Fruit fly (Drosophila melanogaster) whole organism, embryonic: Measurements from ENCODE around the gene AlkB.

Experiments used
- CG10267 ChIP-seq: fragments of 200-800 bp; sonication (Bioruptor generic); optimal IDR thresholded peaks from 2 replicates; lab custom pipeline; 2018; ENCODE audit warnings: missing biosample characterization, mild to moderate bottlenecking, missing genetic modification characterization, moderate library complexity
- CG11398 ChIP-seq: fragments of 200-800 bp; sonication (Bioruptor generic); optimal IDR thresholded peaks from 2 replicates; lab custom pipeline; 2016; ENCODE audit warnings: missing biosample characterization, missing genetic modification characterization
- CG12659 ChIP-seq: fragments of 200-800 bp; sonication (Bioruptor generic); optimal IDR thresholded peaks from 3 replicates; lab custom pipeline; 2017; ENCODE audit warnings: mild to moderate bottlenecking, missing biosample characterization, missing genetic modification reagents, missing genetic modification characterization
- CG13287 ChIP-seq: fragments of 200-800 bp; sonication (Bioruptor generic); IDR thresholded peaks from 2 replicates; pipeline ENCODE4 v1.3.6; 2022; ENCODE audit warnings: missing biosample characterization, missing genetic modification characterization; ENCODE audit not compliant: partially characterized antibody
- CG14667 ChIP-seq: fragments of 200-800 bp; sonication (Bioruptor generic); IDR thresholded peaks from 2 replicates; pipeline ENCODE4 v1.3.6; 2022; ENCODE audit warnings: missing biosample characterization, missing genetic modification characterization
- CG14860 ChIP-seq: fragments of 200-800 bp; sonication (Bioruptor generic); IDR thresholded peaks from 3 replicates; pipeline ENCODE4 v1.3.6; 2022; ENCODE audit warnings: missing biosample characterization, missing genetic modification characterization; ENCODE audit not compliant: partially characterized antibody
- CG1603 ChIP-seq: fragments of 200-800 bp; sonication (Bioruptor generic); optimal IDR thresholded peaks from 2 replicates; lab custom pipeline; 2019; ENCODE audit warnings: missing biosample characterization, mild to moderate bottlenecking, missing genetic modification characterization, moderate library complexity
- CG16813 ChIP-seq: fragments of 200-800 bp; sonication (Bioruptor generic); IDR thresholded peaks from 3 replicates; pipeline ENCODE4 v1.3.6; 2022; ENCODE audit warnings: missing biosample characterization, missing genetic modification characterization; ENCODE audit not compliant: partially characterized antibody
- CG17186 ChIP-seq: fragments of 200-800 bp; sonication (Bioruptor generic); optimal IDR thresholded peaks from 3 replicates; lab custom pipeline; 2017; ENCODE audit warnings: missing biosample characterization, missing genetic modification reagents, missing genetic modification characterization
- CG2116 ChIP-seq: fragments of 200-800 bp; sonication (Bioruptor generic); optimal IDR thresholded peaks from 3 replicates; lab custom pipeline; 2018; ENCODE audit warnings: missing biosample characterization, mild to moderate bottlenecking, missing genetic modification characterization
- CG2129 ChIP-seq: fragments of 200-800 bp; sonication (Bioruptor generic); IDR thresholded peaks from 2 replicates; pipeline ENCODE4 v1.3.6; 2022; ENCODE audit warnings: missing biosample characterization, missing genetic modification characterization; ENCODE audit not compliant: partially characterized antibody
- CG2678 ChIP-seq: fragments of 200-800 bp; sonication (Bioruptor generic); optimal IDR thresholded peaks from 3 replicates; lab custom pipeline; 2019; ENCODE audit warnings: missing biosample characterization, mild to moderate bottlenecking, missing genetic modification characterization, moderate library complexity
- CG30020 ChIP-seq: fragments of 200-800 bp; optimal IDR thresholded peaks from 2 replicates; lab custom pipeline; 2019; ENCODE audit warnings: missing biosample characterization, mild to moderate bottlenecking, missing genetic modification characterization, moderate library complexity
- CG34224 ChIP-seq: fragments of 200-800 bp; sonication (Bioruptor generic); IDR thresholded peaks from 3 replicates; pipeline ENCODE4 v1.3.6; 2022; ENCODE audit warnings: missing biosample characterization, missing genetic modification characterization; ENCODE audit not compliant: partially characterized antibody
- CG42726 ChIP-seq: fragments of 200-800 bp; sonication (Bioruptor generic); IDR thresholded peaks from 2 replicates; pipeline ENCODE4 v1.3.6; 2022; ENCODE audit warnings: missing biosample characterization, missing genetic modification characterization; ENCODE audit not compliant: partially characterized antibody
- CG4424 ChIP-seq: fragments of 200-800 bp; sonication (Bioruptor generic); optimal IDR thresholded peaks from 3 replicates; lab custom pipeline; 2016; ENCODE audit warnings: missing biosample characterization, missing genetic modification characterization
- CG6791 ChIP-seq: fragments of 200-800 bp; sonication (Bioruptor generic); IDR thresholded peaks from 3 replicates; pipeline ENCODE4 v1.3.6; 2022; ENCODE audit warnings: missing biosample characterization, missing genetic modification characterization; ENCODE audit not compliant: partially characterized antibody
- CG8924 ChIP-seq: fragments of 200-800 bp; optimal IDR thresholded peaks from 3 replicates; lab custom pipeline; 2019; ENCODE audit warnings: missing biosample characterization, mild to moderate bottlenecking, missing genetic modification characterization, moderate library complexity
- CG9437 ChIP-seq: fragments of 200-800 bp; sonication (Bioruptor generic); optimal IDR thresholded peaks from 2 replicates; lab custom pipeline; 2018; ENCODE audit warnings: missing biosample characterization, mild to moderate bottlenecking, missing genetic modification characterization
- D19B ChIP-seq: fragments of 200-800 bp; sonication (Bioruptor generic); optimal IDR thresholded peaks from 2 replicates; lab custom pipeline; 2017; ENCODE audit warnings: missing biosample characterization, mild to moderate bottlenecking, missing genetic modification characterization
- Doc3 ChIP-seq: fragments of 200-800 bp; sonication (Bioruptor generic); IDR thresholded peaks from 3 replicates; pipeline ENCODE4 v1.3.6; 2022; ENCODE audit warnings: missing biosample characterization, missing genetic modification characterization; ENCODE audit not compliant: partially characterized antibody
- Dp ChIP-seq: fragments of 200-800 bp; sonication (Bioruptor generic); optimal IDR thresholded peaks from 2 replicates; lab custom pipeline; 2018; ENCODE audit warnings: missing biosample characterization, mild to moderate bottlenecking, missing genetic modification characterization, moderate library complexity
- E2f1 ChIP-seq: fragments of 200-800 bp; sonication (Bioruptor generic); IDR thresholded peaks from 2 replicates; pipeline ENCODE4 v1.3.6; 2022; ENCODE audit warnings: missing biosample characterization, missing genetic modification characterization
- Ets97D ChIP-seq: fragments of 200-800 bp; sonication (Bioruptor generic); optimal IDR thresholded peaks from 3 replicates; lab custom pipeline; 2016; ENCODE audit warnings: missing biosample characterization, missing genetic modification characterization
- MBD-R2 ChIP-seq: fragments of 200-800 bp; sonication (Bioruptor generic); IDR thresholded peaks from 2 replicates; pipeline ENCODE4 v1.3.6; 2022; ENCODE audit warnings: missing biosample characterization, missing genetic modification characterization
- MESR4 ChIP-seq: fragments of 200-800 bp; sonication (Bioruptor generic); optimal IDR thresholded peaks from 2 replicates; lab custom pipeline; 2018; ENCODE audit warnings: missing biosample characterization, mild to moderate bottlenecking, missing genetic modification characterization, moderate library complexity
- Rfx ChIP-seq: fragments of 200-800 bp; sonication (Bioruptor generic); IDR thresholded peaks from 2 replicates; pipeline ENCODE4 v1.3.6; 2022; ENCODE audit warnings: missing biosample characterization, missing genetic modification characterization
- amos ChIP-seq: fragments of 200-800 bp; sonication (Bioruptor generic); IDR thresholded peaks from 2 replicates; pipeline ENCODE4 v1.3.6; 2022; ENCODE audit warnings: missing biosample characterization, missing genetic modification characterization; ENCODE audit not compliant: partially characterized antibody
- chinmo ChIP-seq: fragments of 200-800 bp; sonication (Bioruptor generic); IDR thresholded peaks from 4 replicates; pipeline ENCODE4 v1.3.6; 2022; ENCODE audit warnings: missing biosample characterization, missing genetic modification characterization; ENCODE audit not compliant: partially characterized antibody
- crol ChIP-seq: fragments of 200-800 bp; sonication (Bioruptor generic); IDR thresholded peaks from 2 replicates; pipeline ENCODE4 v1.3.6; 2022; ENCODE audit warnings: missing biosample characterization, missing genetic modification characterization
- dmrt99B ChIP-seq: fragments of 200-800 bp; sonication (Bioruptor generic); optimal IDR thresholded peaks from 2 replicates; lab custom pipeline; 2018; ENCODE audit warnings: missing biosample characterization, mild to moderate bottlenecking, missing genetic modification characterization, moderate library complexity
- exex ChIP-seq: fragments of 200-800 bp; sonication (Bioruptor generic); optimal IDR thresholded peaks from 4 replicates; lab custom pipeline; 2018; ENCODE audit warnings: missing biosample characterization, mild to moderate bottlenecking, missing genetic modification characterization, moderate library complexity
- grau ChIP-seq: fragments of 200-800 bp; optimal IDR thresholded peaks from 3 replicates; lab custom pipeline; 2019; ENCODE audit warnings: missing biosample characterization, mild to moderate bottlenecking, missing genetic modification characterization, moderate library complexity
- hbn ChIP-seq: fragments of 200-800 bp; sonication (Bioruptor generic); IDR thresholded peaks from 2 replicates; pipeline ENCODE4 v1.3.6; 2022; ENCODE audit warnings: missing biosample characterization, missing genetic modification characterization; ENCODE audit not compliant: partially characterized antibody
- insv ChIP-seq, 2 experiments: fragments of 200-800 bp; sonication (Bioruptor generic); optimal IDR thresholded peaks; 3 replicates each; lab custom pipeline; 2016 to 2018; ENCODE audit warnings: missing biosample characterization in 2 of 2, missing genetic modification characterization in 2 of 2
- kah ChIP-seq: fragments of 200-800 bp; sonication (Bioruptor generic); optimal IDR thresholded peaks from 2 replicates; lab custom pipeline; 2018; ENCODE audit warnings: missing biosample characterization, mild to moderate bottlenecking, missing genetic modification characterization
- pzg ChIP-seq: fragments of 200-800 bp; sonication (Bioruptor generic); optimal IDR thresholded peaks from 3 replicates; lab custom pipeline; 2018; ENCODE audit warnings: missing biosample characterization, mild to moderate bottlenecking, missing genetic modification characterization, moderate library complexity
- row ChIP-seq: fragments of 200-800 bp; sonication (Bioruptor generic); IDR thresholded peaks from 3 replicates; pipeline ENCODE4 v1.3.6; 2022; ENCODE audit warnings: missing biosample characterization, missing genetic modification characterization
- salm ChIP-seq: fragments of 200-800 bp; sonication (Bioruptor generic); optimal IDR thresholded peaks from 2 replicates; lab custom pipeline; 2018; ENCODE audit warnings: missing biosample characterization, mild to moderate bottlenecking, missing genetic modification characterization
- sd ChIP-seq: fragments of 200-800 bp; sonication (Bioruptor generic); optimal IDR thresholded peaks from 3 replicates; lab custom pipeline; 2018; ENCODE audit warnings: missing biosample characterization, mild to moderate bottlenecking, missing genetic modification characterization, moderate library complexity
- sens ChIP-seq: fragments of 200-800 bp; sonication (Bioruptor generic); peaks from one replicate; lab custom pipeline; 2016; ENCODE audit warnings: missing biosample characterization, missing genetic modification characterization
- slou ChIP-seq: fragments of 200-800 bp; sonication (Bioruptor generic); optimal IDR thresholded peaks from 3 replicates; lab custom pipeline; 2016; ENCODE audit warnings: missing biosample characterization, missing genetic modification characterization
- ssp ChIP-seq: fragments of 200-800 bp; sonication (Bioruptor generic); IDR thresholded peaks from 2 replicates; pipeline ENCODE4 v1.3.6; 2022; ENCODE audit warnings: missing biosample characterization, missing genetic modification characterization
- tna ChIP-seq: fragments of 200-800 bp; sonication (Bioruptor generic); IDR thresholded peaks from 2 replicates; pipeline ENCODE4 v1.3.6; 2022; ENCODE audit warnings: missing biosample characterization, missing genetic modification characterization; ENCODE audit not compliant: partially characterized antibody
- unc-4 ChIP-seq: fragments of 200-800 bp; sonication (Bioruptor generic); IDR thresholded peaks from 2 replicates; pipeline ENCODE4 v1.3.6; 2022; ENCODE audit warnings: missing biosample characterization, missing genetic modification characterization; ENCODE audit not compliant: partially characterized antibody
- vnd ChIP-seq: fragments of 200-800 bp; sonication (Bioruptor generic); IDR thresholded peaks from 3 replicates; pipeline ENCODE4 v1.3.6; 2022; ENCODE audit warnings: missing biosample characterization, missing genetic modification characterization; ENCODE audit not compliant: partially characterized antibody
- vvl ChIP-seq: fragments of 200-800 bp; sonication (Bioruptor generic); IDR thresholded peaks from 2 replicates; pipeline ENCODE4 v1.3.6; 2022; ENCODE audit warnings: missing biosample characterization, missing genetic modification characterization
- zen2 ChIP-seq: fragments of 200-800 bp; sonication (Bioruptor generic); IDR thresholded peaks from 3 replicates; pipeline ENCODE4 v1.3.6; 2022; ENCODE audit warnings: missing biosample characterization, missing genetic modification characterization; ENCODE audit not compliant: partially characterized antibody
- zfh2 ChIP-seq: fragments of 200-800 bp; sonication (Bioruptor generic); optimal IDR thresholded peaks from 2 replicates; lab custom pipeline; 2016; ENCODE audit warnings: missing biosample characterization, missing genetic modification characterization

Gene AlkB

dm6 chrX:15835393-15835792 is 23.9 kb downstream of the AlkB start, which contains the start of gene Chc (continued):
- peak; percentile 98 for TF ChIP-seq chinmo (GFP tag; lab: Robert Waterston, UW)
- peak; percentile 69 for TF ChIP-seq sd
- 0 out of 2 replicates have a peak, but pooled peaks have one; percentile 31 for TF ChIP-seq vvl (GFP tag; lab: Robert Waterston, UW)
- peak; percentile 96 for TF ChIP-seq CG13287 (GFP tag; lab: Robert Waterston, UW)
- TF ChIP-seq CG1603 (tag; lab: Kevin White, UChicago) = peak; percentile 75
- TF ChIP-seq crol (GFP tag; lab: Robert Waterston, UW) = no peak
- TF ChIP-seq CG6791 (GFP tag; lab: Robert Waterston, UW) = peak; percentile 98
- peak; percentile 96 for TF ChIP-seq CG42726 (GFP tag; lab: Robert Waterston, UW)
- TF ChIP-seq CG2129 (GFP tag; lab: Robert Waterston, UW) = peak; percentile 88
- no peak for TF ChIP-seq D19B (GFP tag; lab: Kevin White, UChicago)
- peak; percentile 57 for TF ChIP-seq sens (GFP tag; lab: Kevin White, UChicago)
- TF ChIP-seq kah = peak; percentile 33
- peak; percentile 94 for TF ChIP-seq hbn (GFP tag; lab: Robert Waterston, UW)
- TF ChIP-seq insv (GFP tag; optimal IDR thresholded peaks at IDR 0.05; lab: Kevin White, UChicago) = peak; percentile 72 to 97
- TF ChIP-seq CG12659 (GFP tag; lab: Kevin White, UChicago) = peak; percentile 3
- no peak for TF ChIP-seq CG4424
- peak; percentile 96 for TF ChIP-seq vnd (GFP tag; lab: Robert Waterston, UW)
- no peak for TF ChIP-seq CG2678 (tag; lab: Kevin White, UChicago)
- TF ChIP-seq Dp (GFP tag; lab: Kevin White, UChicago) = peak; percentile 43
- TF ChIP-seq unc-4 (GFP tag; lab: Robert Waterston, UW) = peak; percentile 95
- peak; percentile 32 for TF ChIP-seq CG17186 (GFP tag; lab: Kevin White, UChicago)
- TF ChIP-seq MBD-R2 (GFP tag; lab: Robert Waterston, UW) = peak; percentile 59
- peak; percentile 95 for TF ChIP-seq zen2
- TF ChIP-seq CG2116 (GFP tag; lab: Kevin White, UChicago) = peak; percentile 84
- peak; percentile 25 for TF ChIP-seq CG10267
- TF ChIP-seq tna (GFP tag; lab: Robert Waterston, UW) = peak; percentile 96
- TF ChIP-seq MESR4 (GFP tag; lab: Kevin White, UChicago) = peak; percentile 7
- no peak for TF ChIP-seq zfh2 (GFP tag; lab: Kevin White, UChicago)
- peak; percentile 36; the same call in 1 of the 2 replicates for TF ChIP-seq Rfx (GFP tag; lab: Robert Waterston, UW)
- TF ChIP-seq CG30020 (tag; lab: Kevin White, UChicago) = peak; percentile 68
- peak; percentile 97 for TF ChIP-seq CG14860 (GFP tag; lab: Robert Waterston, UW)
- TF ChIP-seq CG34224 (GFP tag; lab: Robert Waterston, UW) = peak; percentile 97
- TF ChIP-seq amos (GFP tag; lab: Robert Waterston, UW) = peak; percentile 99
- TF ChIP-seq CG14667 (GFP tag; lab: Robert Waterston, UW) = no peak
- no peak for TF ChIP-seq CG11398 (GFP tag; lab: Kevin White, UChicago)
- TF ChIP-seq Doc3 (GFP tag; lab: Robert Waterston, UW) = peak; percentile 91
- TF ChIP-seq salm = no peak
- peak; percentile 9 for TF ChIP-seq grau (tag; lab: Kevin White, UChicago)
- TF ChIP-seq ssp (GFP tag; lab: Robert Waterston, UW) = peak; percentile 36; the same call in 1 of the 2 replicates
- TF ChIP-seq E2f1 = no peak
- peak; percentile 29 for TF ChIP-seq CG8924 (tag; lab: Kevin White, UChicago)
- TF ChIP-seq row (GFP tag; lab: Robert Waterston, UW) = peak; percentile 68
- TF ChIP-seq CG9437 = peak; percentile 16
- peak; percentile 98 for TF ChIP-seq CG16813 (GFP tag; lab: Robert Waterston, UW)
- TF ChIP-seq dmrt99B (tag; lab: Kevin White, UChicago) = no peak
- TF ChIP-seq exex = no peak
- peak; percentile 78 for TF ChIP-seq pzg (GFP tag; lab: Kevin White, UChicago)
- TF ChIP-seq slou (GFP tag; lab: Kevin White, UChicago) = no peak
- peak; percentile 30 for TF ChIP-seq Ets97D
